Fruit fly (Drosophila melanogaster) whole organism, pupa: ENCODE measurements around the gene CG42354.
A peak's percentile ranks its signal among the peaks of the same experiment; 100 is the strongest.

Source experiments
- CG10348 ChIP-seq: fragments of 200-800 bp; sonication (Bioruptor generic); IDR thresholded peaks from 2 replicates; pipeline ENCODE4 v1.3.6; 2022; ENCODE audit warnings: missing biosample characterization, missing genetic modification characterization
- CG12605 ChIP-seq: fragments of 200-800 bp; sonication (Bioruptor generic); IDR thresholded peaks from 2 replicates; pipeline ENCODE4 v1.3.6; 2022; ENCODE audit warnings: missing biosample characterization, missing genetic modification characterization
- CG13204 ChIP-seq: fragments of 200-800 bp; sonication (Bioruptor generic); optimal IDR thresholded peaks from 2 replicates; lab custom pipeline; 2018; ENCODE audit warnings: missing biosample characterization, mild to moderate bottlenecking, missing genetic modification characterization, moderate library complexity
- CG14655 ChIP-seq: fragments of 200-800 bp; sonication (Bioruptor generic); optimal IDR thresholded peaks from 3 replicates; lab custom pipeline; 2017; ENCODE audit warnings: mild to moderate bottlenecking, missing biosample characterization, missing genetic modification reagents, missing genetic modification characterization
- CG15710 ChIP-seq: fragments of 200-800 bp; sonication (Bioruptor generic); optimal IDR thresholded peaks from 2 replicates; lab custom pipeline; 2018; ENCODE audit warnings: missing biosample characterization, mild to moderate bottlenecking, missing genetic modification characterization, moderate library complexity
- CG17806 ChIP-seq: fragments of 200-800 bp; sonication (Bioruptor generic); optimal IDR thresholded peaks from 2 replicates; lab custom pipeline; 2018; ENCODE audit warnings: missing biosample characterization, mild to moderate bottlenecking, missing genetic modification characterization, moderate library complexity
- CG32121 ChIP-seq: fragments of 200-800 bp; sonication (Bioruptor generic); IDR thresholded peaks from 2 replicates; pipeline ENCODE4 v1.3.6; 2022; ENCODE audit warnings: missing biosample characterization, missing genetic modification characterization
- CG34367 ChIP-seq: fragments of 200-800 bp; sonication (Bioruptor generic); optimal IDR thresholded peaks from 2 replicates; lab custom pipeline; 2018; ENCODE audit warnings: missing biosample characterization, mild to moderate bottlenecking, missing genetic modification characterization
- CG4496 ChIP-seq: fragments of 200-800 bp; sonication (Bioruptor generic); IDR thresholded peaks from 3 replicates; pipeline ENCODE4 v1.3.6; 2022; ENCODE audit warnings: missing biosample characterization, missing genetic modification characterization
- CG8159 ChIP-seq: fragments of 200-800 bp; sonication (Bioruptor generic); optimal IDR thresholded peaks from 3 replicates; lab custom pipeline; 2018; ENCODE audit warnings: missing biosample characterization, mild to moderate bottlenecking, missing genetic modification characterization, moderate library complexity
- CG8301 ChIP-seq: fragments of 200-800 bp; sonication (Bioruptor generic); optimal IDR thresholded peaks from 2 replicates; lab custom pipeline; 2018; ENCODE audit warnings: missing biosample characterization, mild to moderate bottlenecking, missing genetic modification characterization
- CG9948 ChIP-seq: fragments of 200-800 bp; sonication (Bioruptor generic); optimal IDR thresholded peaks from 2 replicates; lab custom pipeline; 2018; ENCODE audit warnings: missing biosample characterization, mild to moderate bottlenecking, missing genetic modification characterization, moderate library complexity
- D1 ChIP-seq: fragments of 200-800 bp; sonication (Bioruptor generic); optimal IDR thresholded peaks from 2 replicates; lab custom pipeline; 2018; ENCODE audit warnings: missing biosample characterization, mild to moderate bottlenecking, missing genetic modification characterization, moderate library complexity
- EcR ChIP-seq: fragments of 200-800 bp; sonication (Bioruptor generic); optimal IDR thresholded peaks from 3 replicates; lab custom pipeline; 2019; ENCODE audit warnings: missing biosample characterization, missing genetic modification characterization, mild to moderate bottlenecking, moderate library complexity, missing genetic modification reagents
- Ets98B ChIP-seq: fragments of 200-800 bp; sonication (Bioruptor generic); IDR thresholded peaks from 2 replicates; pipeline ENCODE4 v1.3.6; 2022; ENCODE audit warnings: missing biosample characterization, missing genetic modification characterization
- Pif1A ChIP-seq: fragments of 200-800 bp; sonication (Bioruptor generic); optimal IDR thresholded peaks from 3 replicates; lab custom pipeline; 2016; ENCODE audit warnings: missing biosample characterization, missing genetic modification characterization
- Pif1B ChIP-seq: fragments of 200-800 bp; sonication (Bioruptor generic); optimal IDR thresholded peaks from 3 replicates; lab custom pipeline; 2016; ENCODE audit warnings: missing biosample characterization, missing genetic modification characterization
- Snoo ChIP-seq: fragments of 200-800 bp; sonication (Bioruptor generic); optimal IDR thresholded peaks from 3 replicates; lab custom pipeline; 2017; ENCODE audit warnings: missing biosample characterization, mild to moderate bottlenecking, missing genetic modification characterization, inconsistent platforms
- fd96Ca ChIP-seq: fragments of 200-800 bp; sonication (Bioruptor generic); IDR thresholded peaks from 3 replicates; pipeline ENCODE4 v1.3.6; 2022; ENCODE audit warnings: missing biosample characterization, missing genetic modification characterization
- gl ChIP-seq: fragments of 200-800 bp; sonication (Bioruptor generic); optimal IDR thresholded peaks from 2 replicates; lab custom pipeline; 2018; ENCODE audit warnings: missing biosample characterization, mild to moderate bottlenecking, missing genetic modification characterization
- rn ChIP-seq: fragments of 200-800 bp; sonication (Bioruptor generic); IDR thresholded peaks from 2 replicates; pipeline ENCODE4 v1.3.6; 2022; ENCODE audit warnings: missing biosample characterization, missing genetic modification characterization

Gene CG42354

dm6 chrX:16104738-16105426 lies at the start of gene CG42354, which contains the start of gene CG42353:
Gene CG42354 (minus strand): TSS chrX:16104946.
Gene CG42353 (minus strand): TSS chrX:16104946.
- TF ChIP-seq Pif1A (GFP tag; lab: Kevin White, UChicago) (peak; percentile 85), gl (tag; lab: Kevin White, UChicago) (peak; percentile 93), CG12605 (GFP tag; lab: Robert Waterston, UW) (peak; percentile 89), EcR (GFP tag; lab: Kevin White, UChicago) (no peak), CG9948 (tag; lab: Kevin White, UChicago) (peak; percentile 99), Pif1B (GFP tag; lab: Kevin White, UChicago) (peak; percentile 92), CG32121 (GFP tag; lab: Robert Waterston, UW) (peak; percentile 94), rn (GFP tag; lab: Robert Waterston, UW) (peak; percentile 84), CG10348 (GFP tag; lab: Robert Waterston, UW) (peak; percentile 65), CG13204 (GFP tag; lab: Kevin White, UChicago) (peak; percentile 81), CG4496 (peak; percentile 95), D1 (tag; lab: Kevin White, UChicago) (peak; percentile 97), CG34367 (tag; lab: Kevin White, UChicago) (peak; percentile 98), fd96Ca (GFP tag; lab: Robert Waterston, UW) (peak; percentile 91), CG14655 (GFP tag; lab: Kevin White, UChicago) (peak; percentile 99), Snoo (tag; lab: Kevin White, UChicago) (peak; percentile 91), CG8159 (tag; lab: Kevin White, UChicago) (peak; percentile 98), Ets98B (GFP tag; lab: Robert Waterston, UW) (peak; percentile 89), CG17806 (tag; lab: Kevin White, UChicago) (peak; percentile 98), CG15710 (tag; lab: Kevin White, UChicago) (peak; percentile 98), CG8301 (tag; lab: Kevin White, UChicago) (peak; percentile 98)

- no peak for TF ChIP-seq CG14655 (GFP tag; lab: Kevin White, UChicago)
- peak; percentile 33; the same call in 1 of the 3 replicates for TF ChIP-seq CG4496
- no peak for TF ChIP-seq CG32121 (GFP tag; lab: Robert Waterston, UW)
- no peak for TF ChIP-seq CG8159 (tag; lab: Kevin White, UChicago)
- no peak for TF ChIP-seq Pif1A (GFP tag; lab: Kevin White, UChicago)
- TF ChIP-seq gl (tag; lab: Kevin White, UChicago) = no peak
- TF ChIP-seq CG9948 (tag; lab: Kevin White, UChicago) = no peak
- TF ChIP-seq CG10348 (GFP tag; lab: Robert Waterston, UW) = no peak
- TF ChIP-seq rn (GFP tag; lab: Robert Waterston, UW) = no peak
- TF ChIP-seq CG8301 (tag; lab: Kevin White, UChicago) = no peak
- no peak for TF ChIP-seq Pif1B (GFP tag; lab: Kevin White, UChicago)
- TF ChIP-seq Ets98B (GFP tag; lab: Robert Waterston, UW) = no peak
- TF ChIP-seq CG34367 (tag; lab: Kevin White, UChicago) = no peak
- TF ChIP-seq fd96Ca (GFP tag; lab: Robert Waterston, UW) = 0 out of 3 replicates have a peak, but pooled peaks have one; percentile 32
Observed at dm6 chrX:16150560-16150959, 45.8 kb upstream of the CG42354 start.

- TF ChIP-seq CG12605 (GFP tag; lab: Robert Waterston, UW) = peak; percentile 25; the same call in 1 of the 2 replicates
- TF ChIP-seq CG8159 (tag; lab: Kevin White, UChicago) = no peak
- TF ChIP-seq EcR (GFP tag; lab: Kevin White, UChicago) = peak; percentile 60
- peak; percentile 1 for TF ChIP-seq CG13204 (GFP tag; lab: Kevin White, UChicago)
- peak; percentile 56 for TF ChIP-seq Ets98B (GFP tag; lab: Robert Waterston, UW)
- TF ChIP-seq CG32121 (GFP tag; lab: Robert Waterston, UW) = peak; percentile 55; the same call in 1 of the 2 replicates
- TF ChIP-seq CG4496 = peak; percentile 66
- TF ChIP-seq fd96Ca (GFP tag; lab: Robert Waterston, UW) = peak; percentile 72; the same call in 2 of the 3 replicates
- TF ChIP-seq Pif1B (GFP tag; lab: Kevin White, UChicago) = no peak
Observed at dm6 chrX:16148974-16149373, 44.2 kb upstream of the CG42354 start, which contains the start of gene disco-r. Gene disco-r (minus strand): TSS chrX:16148977.

dm6 chrX:16147638-16148233 lies 43.0 kb upstream of the CG42354 start:
- TF ChIP-seq rn (GFP tag; lab: Robert Waterston, UW) (0 out of 2 replicates have a peak, but pooled peaks have one; percentile 5), fd96Ca (GFP tag; lab: Robert Waterston, UW) (peak; percentile 66; the same call in 2 of the 3 replicates), CG32121 (GFP tag; lab: Robert Waterston, UW) (peak; percentile 42; the same call in 1 of the 2 replicates), EcR (GFP tag; lab: Kevin White, UChicago) (peak; percentile 8), CG12605 (GFP tag; lab: Robert Waterston, UW) (peak; percentile 19; the same call in 1 of the 2 replicates), CG9948 (tag; lab: Kevin White, UChicago) (no peak), CG14655 (GFP tag; lab: Kevin White, UChicago) (peak; percentile 27), CG13204 (GFP tag; lab: Kevin White, UChicago) (no peak), CG4496 (peak; percentile 43; the same call in 2 of the 3 replicates), Pif1A (GFP tag; lab: Kevin White, UChicago) (no peak)

dm6 chrX:16143012-16143411 lies 38.3 kb upstream of the CG42354 start:
- no peak for TF ChIP-seq CG34367 (tag; lab: Kevin White, UChicago)
- peak; percentile 22 for TF ChIP-seq CG9948 (tag; lab: Kevin White, UChicago)
- no peak for TF ChIP-seq D1 (tag; lab: Kevin White, UChicago)
- TF ChIP-seq CG14655 (GFP tag; lab: Kevin White, UChicago) = peak; percentile 5
- peak; percentile 21 for TF ChIP-seq CG8159 (tag; lab: Kevin White, UChicago)
